Fruit fly (Drosophila melanogaster) whole organism, embryonic: ENCODE measurements around the gene Pfdn2.

Experiments used
- Ada2b ChIP-seq: fragments of 200-800 bp; sonication (Bioruptor generic); IDR thresholded peaks from 2 replicates; pipeline ENCODE4 v1.3.6; 2022; ENCODE audit warnings: missing biosample characterization, missing genetic modification characterization
- Bdp1 ChIP-seq: fragments of 200-800 bp; sonication (Bioruptor generic); optimal IDR thresholded peaks from 3 replicates; lab custom pipeline; 2016; ENCODE audit warnings: missing biosample characterization, missing genetic modification characterization
- Bteb2 ChIP-seq: fragments of 200-800 bp; sonication (Bioruptor generic); optimal IDR thresholded peaks from 2 replicates; lab custom pipeline; 2016; ENCODE audit warnings: missing biosample characterization, missing genetic modification characterization
- CG10321 ChIP-seq: fragments of 200-800 bp; sonication (Bioruptor generic); IDR thresholded peaks from 2 replicates; pipeline ENCODE4 v1.3.6; 2022; ENCODE audit warnings: missing biosample characterization, missing genetic modification characterization
- CG11085 ChIP-seq: fragments of 200-800 bp; sonication (Bioruptor generic); IDR thresholded peaks from 2 replicates; pipeline ENCODE4 v1.3.6; 2022; ENCODE audit warnings: missing biosample characterization, missing genetic modification characterization
- CG11695 ChIP-seq: fragments of 200-800 bp; sonication (Bioruptor generic); IDR thresholded peaks from 3 replicates; pipeline ENCODE4 v1.3.6; 2022; ENCODE audit warnings: missing biosample characterization, missing genetic modification characterization
- CG11696 ChIP-seq: fragments of 200-800 bp; sonication (Bioruptor generic); IDR thresholded peaks from 2 replicates; pipeline ENCODE4 v1.3.6; 2022; ENCODE audit warnings: missing biosample characterization, missing genetic modification characterization
- CG12744 ChIP-seq: fragments of 200-800 bp; sonication (Bioruptor generic); optimal IDR thresholded peaks from 2 replicates; lab custom pipeline; 2016; ENCODE audit warnings: missing biosample characterization, missing genetic modification characterization
- CG12769 ChIP-seq: fragments of 200-800 bp; sonication (Bioruptor generic); optimal IDR thresholded peaks from 2 replicates; lab custom pipeline; 2019; ENCODE audit warnings: missing biosample characterization, mild to moderate bottlenecking, missing genetic modification characterization, moderate library complexity
- CG12942 ChIP-seq: fragments of 200-800 bp; sonication (Bioruptor generic); optimal IDR thresholded peaks from 3 replicates; lab custom pipeline; 2016; ENCODE audit warnings: missing biosample characterization, missing genetic modification characterization
- CG13123 ChIP-seq: fragments of 200-800 bp; sonication (Bioruptor generic); optimal IDR thresholded peaks from 2 replicates; lab custom pipeline; 2016; ENCODE audit warnings: missing biosample characterization, missing genetic modification characterization
- CG1603 ChIP-seq: fragments of 200-800 bp; sonication (Bioruptor generic); optimal IDR thresholded peaks from 2 replicates; lab custom pipeline; 2019; ENCODE audit warnings: missing biosample characterization, mild to moderate bottlenecking, missing genetic modification characterization, moderate library complexity
- CG17359 ChIP-seq: fragments of 200-800 bp; sonication (Bioruptor generic); optimal IDR thresholded peaks from 3 replicates; lab custom pipeline; 2018; ENCODE audit warnings: missing biosample characterization, mild to moderate bottlenecking, missing genetic modification characterization, moderate library complexity
- CG17361 ChIP-seq: fragments of 200-800 bp; sonication (Bioruptor generic); IDR thresholded peaks from 3 replicates; pipeline ENCODE4 v1.3.6; 2022; ENCODE audit warnings: missing biosample characterization, missing genetic modification characterization
- CG17568 ChIP-seq: fragments of 200-800 bp; sonication (Bioruptor generic); optimal IDR thresholded peaks from 2 replicates; lab custom pipeline; 2018; ENCODE audit warnings: missing biosample characterization, mild to moderate bottlenecking, missing genetic modification characterization, moderate library complexity
- CG18011 ChIP-seq: fragments of 200-800 bp; sonication (Bioruptor generic); optimal IDR thresholded peaks from 2 replicates; lab custom pipeline; 2017; ENCODE audit warnings: missing biosample characterization, missing genetic modification characterization, mild to moderate bottlenecking, moderate library complexity, missing genotype
- CG18476 ChIP-seq: fragments of 200-800 bp; sonication (Bioruptor generic); optimal IDR thresholded peaks from 2 replicates; lab custom pipeline; 2016; ENCODE audit warnings: missing biosample characterization, mild to moderate bottlenecking, missing genetic modification characterization
- CG2678 ChIP-seq: fragments of 200-800 bp; sonication (Bioruptor generic); optimal IDR thresholded peaks from 3 replicates; lab custom pipeline; 2019; ENCODE audit warnings: missing biosample characterization, mild to moderate bottlenecking, missing genetic modification characterization, moderate library complexity
- CG30020 ChIP-seq: fragments of 200-800 bp; optimal IDR thresholded peaks from 2 replicates; lab custom pipeline; 2019; ENCODE audit warnings: missing biosample characterization, mild to moderate bottlenecking, missing genetic modification characterization, moderate library complexity
- CG34422 ChIP-seq: fragments of 200-800 bp; sonication (Bioruptor generic); IDR thresholded peaks from 3 replicates; pipeline ENCODE4 v1.3.6; 2022; ENCODE audit warnings: missing biosample characterization, missing genetic modification characterization
- CG4282 ChIP-seq: fragments of 200-800 bp; sonication (Bioruptor generic); optimal IDR thresholded peaks from 2 replicates; lab custom pipeline; 2016; ENCODE audit warnings: missing biosample characterization, missing genetic modification characterization
- CG4360 ChIP-seq: fragments of 200-800 bp; sonication (Bioruptor generic); IDR thresholded peaks from 2 replicates; pipeline ENCODE4 v1.3.6; 2022; ENCODE audit warnings: missing biosample characterization, missing genetic modification characterization
- CoRest ChIP-seq: fragments of 200-800 bp; sonication (Bioruptor generic); optimal IDR thresholded peaks from 3 replicates; lab custom pipeline; 2018; ENCODE audit warnings: missing biosample characterization, mild to moderate bottlenecking, missing genetic modification characterization, moderate library complexity
- D19A ChIP-seq: fragments of 200-800 bp; optimal IDR thresholded peaks from 3 replicates; lab custom pipeline; 2019; ENCODE audit warnings: missing biosample characterization, mild to moderate bottlenecking, missing genetic modification characterization, moderate library complexity
- E2f2 ChIP-seq: fragments of 200-800 bp; sonication (Bioruptor generic); IDR thresholded peaks from 2 replicates; pipeline ENCODE4 v1.3.6; 2022; ENCODE audit warnings: missing biosample characterization, missing genetic modification characterization
- Hr78 ChIP-seq, 2 experiments: fragments of 200-800 bp in 1 of 2; fragments of >200 bp in 1 of 2; sonication (Bioruptor generic) in 1 of 2; optimal IDR thresholded peaks; 2 replicates each; lab custom pipeline; 2017 to 2019; ENCODE audit warnings: missing biosample characterization in 2 of 2, missing genetic modification characterization in 2 of 2, mild to moderate bottlenecking in 1 of 2, moderate library complexity in 1 of 2
- MESR4 ChIP-seq: fragments of 200-800 bp; sonication (Bioruptor generic); optimal IDR thresholded peaks from 2 replicates; lab custom pipeline; 2018; ENCODE audit warnings: missing biosample characterization, mild to moderate bottlenecking, missing genetic modification characterization, moderate library complexity
- NC2β ChIP-seq: fragments of 200-800 bp; sonication (Bioruptor generic); optimal IDR thresholded peaks from 2 replicates; lab custom pipeline; 2016; ENCODE audit warnings: missing biosample characterization, missing genetic modification characterization
- Side ChIP-seq: fragments of 200-800 bp; sonication (Bioruptor generic); optimal IDR thresholded peaks from 2 replicates; lab custom pipeline; 2016; ENCODE audit warnings: missing biosample characterization, missing genetic modification characterization
- Sin3A ChIP-seq: fragments of >200 bp; optimal IDR thresholded peaks from 2 replicates; lab custom pipeline; 2018
- Sry-β ChIP-seq: fragments of 200-800 bp; sonication (Bioruptor generic); optimal IDR thresholded peaks from 2 replicates; lab custom pipeline; 2018; ENCODE audit warnings: missing biosample characterization, mild to moderate bottlenecking, missing genetic modification characterization, moderate library complexity
- ara ChIP-seq: fragments of 200-800 bp; sonication (Bioruptor generic); IDR thresholded peaks from 2 replicates; pipeline ENCODE4 v1.3.6; 2022; ENCODE audit warnings: missing biosample characterization, missing genetic modification characterization
- bigmax ChIP-seq: fragments of 200-800 bp; sonication (Bioruptor generic); optimal IDR thresholded peaks from 2 replicates; lab custom pipeline; 2018; ENCODE audit warnings: missing biosample characterization, mild to moderate bottlenecking, missing genetic modification characterization
- chinmo ChIP-seq: fragments of 200-800 bp; sonication (Bioruptor generic); IDR thresholded peaks from 4 replicates; pipeline ENCODE4 v1.3.6; 2022; ENCODE audit warnings: missing biosample characterization, missing genetic modification characterization; ENCODE audit not compliant: partially characterized antibody
- chn ChIP-seq: fragments of 200-800 bp; sonication (Bioruptor generic); optimal IDR thresholded peaks from 2 replicates; lab custom pipeline; 2016; ENCODE audit warnings: missing biosample characterization, missing genetic modification characterization
- crc ChIP-seq: fragments of 200-800 bp; sonication (Bioruptor generic); optimal IDR thresholded peaks from 2 replicates; lab custom pipeline; 2016; ENCODE audit warnings: missing biosample characterization, missing genetic modification characterization
- dmrt99B ChIP-seq: fragments of 200-800 bp; sonication (Bioruptor generic); optimal IDR thresholded peaks from 2 replicates; lab custom pipeline; 2018; ENCODE audit warnings: missing biosample characterization, mild to moderate bottlenecking, missing genetic modification characterization, moderate library complexity
- fd3F ChIP-seq: fragments of 200-800 bp; sonication (Bioruptor generic); optimal IDR thresholded peaks from 2 replicates; lab custom pipeline; 2018; ENCODE audit warnings: missing biosample characterization, mild to moderate bottlenecking, missing genetic modification characterization, moderate library complexity
- inv ChIP-seq: fragments of 200-800 bp; sonication (Bioruptor generic); IDR thresholded peaks from 2 replicates; pipeline ENCODE4 v1.3.6; 2022; ENCODE audit warnings: missing biosample characterization, missing genetic modification characterization; ENCODE audit not compliant: partially characterized antibody
- ken ChIP-seq: fragments of 200-800 bp; sonication (Bioruptor generic); IDR thresholded peaks from 3 replicates; pipeline ENCODE4 v1.3.6; 2022; ENCODE audit warnings: missing biosample characterization, missing genetic modification characterization
- klu ChIP-seq: fragments of 200-800 bp; sonication (Bioruptor generic); IDR thresholded peaks from 2 replicates; pipeline ENCODE4 v1.3.6; 2022; ENCODE audit warnings: missing biosample characterization, missing genetic modification characterization
- knrl ChIP-seq: fragments of 200-800 bp; sonication (Bioruptor generic); IDR thresholded peaks from 3 replicates; pipeline ENCODE4 v1.3.6; 2022; ENCODE audit warnings: missing biosample characterization, missing genetic modification characterization; ENCODE audit not compliant: partially characterized antibody
- lab ChIP-seq: fragments of 200-800 bp; sonication (Bioruptor generic); optimal IDR thresholded peaks from 3 replicates; lab custom pipeline; 2017; ENCODE audit warnings: missing biosample characterization, missing genetic modification characterization, mild to moderate bottlenecking, moderate library complexity, missing genetic modification reagents
- nau ChIP-seq: fragments of 200-800 bp; sonication (Bioruptor generic); optimal IDR thresholded peaks from 3 replicates; lab custom pipeline; 2017; ENCODE audit warnings: missing biosample characterization, mild to moderate bottlenecking, missing genetic modification characterization, missing genetic modification reagents
- nerfin-2 ChIP-seq: fragments of 200-800 bp; sonication (Bioruptor generic); IDR thresholded peaks from 2 replicates; pipeline ENCODE4 v1.3.6; 2022; ENCODE audit warnings: missing biosample characterization, missing genetic modification characterization; ENCODE audit not compliant: partially characterized antibody
- oc ChIP-seq: fragments of 200-800 bp; sonication (Bioruptor generic); optimal IDR thresholded peaks from 2 replicates; lab custom pipeline; 2018; ENCODE audit warnings: missing biosample characterization, mild to moderate bottlenecking, missing genetic modification characterization, moderate library complexity
- rib ChIP-seq: fragments of 200-800 bp; sonication (Bioruptor generic); IDR thresholded peaks from 2 replicates; pipeline ENCODE4 v1.3.6; 2022; ENCODE audit warnings: missing biosample characterization, missing genetic modification characterization
- seq ChIP-seq: fragments of 200-800 bp; sonication (Bioruptor generic); IDR thresholded peaks from 2 replicates; pipeline ENCODE4 v1.3.6; 2022; ENCODE audit warnings: missing biosample characterization, missing genetic modification characterization
- tio ChIP-seq: fragments of 200-800 bp; sonication (Bioruptor generic); optimal IDR thresholded peaks from 2 replicates; lab custom pipeline; 2017; ENCODE audit warnings: missing biosample characterization, missing genetic modification characterization, inconsistent platforms
- wek ChIP-seq: fragments of 200-800 bp; sonication (Bioruptor generic); optimal IDR thresholded peaks from 3 replicates; lab custom pipeline; 2018; ENCODE audit warnings: missing biosample characterization, mild to moderate bottlenecking, missing genetic modification characterization, moderate library complexity
- zen ChIP-seq: fragments of 200-800 bp; sonication (Bioruptor generic); optimal IDR thresholded peaks from 3 replicates; lab custom pipeline; 2018; ENCODE audit warnings: missing biosample characterization, mild to moderate bottlenecking, missing genetic modification characterization, moderate library complexity

The Pfdn2 gene

dm6 chr3L:11049414-11049813, 24.8 kb downstream of the Pfdn2 start (continued):
- TF ChIP-seq seq (GFP tag; lab: Robert Waterston, UW) (no peak), nau (GFP tag; lab: Kevin White, UChicago) (peak; percentile 45), klu (GFP tag; lab: Robert Waterston, UW) (no peak), chn (no peak), tio (no peak), CG18011 (GFP tag; lab: Kevin White, UChicago) (no peak), CG18476 (GFP tag; lab: Kevin White, UChicago) (no peak), CG17359 (tag; lab: Kevin White, UChicago) (peak; percentile 24), Bteb2 (GFP tag; lab: Kevin White, UChicago) (no peak), CG4282 (no peak), bigmax (GFP tag; lab: Kevin White, UChicago) (no peak), ara (GFP tag; lab: Robert Waterston, UW) (no peak), CG12769 (tag; lab: Kevin White, UChicago) (peak; percentile 54), nerfin-2 (no peak), oc (tag; lab: Kevin White, UChicago) (no peak), D19A (no peak), Bdp1 (GFP tag; lab: Kevin White, UChicago) (no peak), Hr78 (GFP tag; optimal IDR thresholded peaks at IDR 0.05; lab: Kevin White, UChicago) (no peak), CG34422 (GFP tag; lab: Robert Waterston, UW) (no peak), CG4360 (GFP tag; lab: Robert Waterston, UW) (no peak), Sin3A (no peak), CG17361 (GFP tag; lab: Robert Waterston, UW) (no peak), CG12744 (no peak), NC2β (GFP tag; lab: Kevin White, UChicago) (no peak), chinmo (no peak), CG11696 (GFP tag; lab: Robert Waterston, UW) (no peak), MESR4 (GFP tag; lab: Kevin White, UChicago) (no peak), CG13123 (GFP tag; lab: Kevin White, UChicago) (no peak), CG11085 (GFP tag; lab: Robert Waterston, UW) (no peak), Ada2b (GFP tag; lab: Robert Waterston, UW) (no peak), fd3F (GFP tag; lab: Kevin White, UChicago) (peak; percentile 18), Side (GFP tag; lab: Kevin White, UChicago) (no peak), inv (GFP tag; lab: Robert Waterston, UW) (no peak), CG17568 (GFP tag; lab: Kevin White, UChicago) (peak; percentile 27), CG1603 (tag; lab: Kevin White, UChicago) (no peak), CoRest (no peak), dmrt99B (tag; lab: Kevin White, UChicago) (peak; percentile 5), lab (GFP tag; lab: Kevin White, UChicago) (peak; percentile 87), E2f2 (GFP tag; lab: Robert Waterston, UW) (no peak), knrl (no peak), wek (GFP tag; lab: Kevin White, UChicago) (peak; percentile 37), zen (tag; lab: Kevin White, UChicago) (no peak), crc (no peak), CG12942 (no peak), CG2678 (peak; percentile 59), Sry-β (GFP tag; lab: Kevin White, UChicago) (no peak), CG11695 (GFP tag; lab: Robert Waterston, UW) (no peak), CG10321 (GFP tag; lab: Robert Waterston, UW) (no peak), rib (peak; percentile 51; the same call in 1 of the 2 replicates), CG30020 (tag; lab: Kevin White, UChicago) (no peak), ken (GFP tag; lab: Robert Waterston, UW) (no peak)
